Worm (Caenorhabditis elegans) whole organism, L3 larva: Measurements from ENCODE around the gene bcf-1.

Experiments used
- ZK546.5 ChIP-seq: sonication (generic microtip); optimal IDR thresholded peaks from 2 replicates; lab custom pipeline; 2017; ENCODE audit warnings: missing biosample characterization, missing genetic modification characterization
- daf-12 ChIP-seq: fragments of 150-350 bp; optimal IDR thresholded peaks from 2 replicates; lab custom pipeline; 2014; ENCODE audit warnings: missing biosample characterization, missing genetic modification reagents, missing genetic modification characterization
- mdl-1 ChIP-seq: fragments of 150-350 bp; optimal IDR thresholded peaks from 2 replicates; lab custom pipeline; 2014; ENCODE audit warnings: missing biosample characterization, missing genetic modification characterization
- nhr-237 ChIP-seq: fragments of 150-350 bp; optimal IDR thresholded peaks from 2 replicates; lab custom pipeline; 2014; ENCODE audit warnings: missing biosample characterization, missing genetic modification characterization
- nhr-67 ChIP-seq: fragments of 150-350 bp; optimal IDR thresholded peaks from 2 replicates; lab custom pipeline; 2014; ENCODE audit warnings: missing biosample characterization, missing genetic modification characterization
- nhr-76 ChIP-seq: fragments of 150-350 bp; sonication (generic microtip); optimal IDR thresholded peaks from 5 replicates; lab custom pipeline; 2014; ENCODE audit warnings: missing biosample characterization, missing genetic modification characterization
- pha-4 ChIP-seq: fragments of 150-350 bp; optimal IDR thresholded peaks from 2 replicates; lab custom pipeline; 2014; ENCODE audit warnings: missing biosample characterization, missing genetic modification reagents, missing genetic modification characterization
- snpc-4 ChIP-seq: fragments of 150-350 bp; optimal IDR thresholded peaks from 2 replicates; lab custom pipeline; 2014; ENCODE audit warnings: missing biosample characterization, missing genetic modification characterization
- tbx-2 ChIP-seq: sonication (generic microtip); optimal IDR thresholded peaks from 2 replicates; lab custom pipeline; 2016; ENCODE audit warnings: mild to moderate bottlenecking, missing genetic modification characterization, missing compliant biosample characterization
- unc-39 ChIP-seq: sonication (generic microtip); optimal IDR thresholded peaks from 4 replicates; lab custom pipeline; 2017; ENCODE audit warnings: missing biosample characterization, missing genetic modification characterization
- unc-62 ChIP-seq: fragments of 150-350 bp; sonication (generic microtip); optimal IDR thresholded peaks from 4 replicates; lab custom pipeline; 2014; ENCODE audit warnings: missing biosample characterization, missing genetic modification reagents, missing genetic modification characterization
- ztf-11 ChIP-seq: fragments of 150-350 bp; optimal IDR thresholded peaks from 2 replicates; lab custom pipeline; 2014; ENCODE audit warnings: missing biosample characterization, missing genetic modification characterization
- ztf-4 ChIP-seq: fragments of 150-350 bp; optimal IDR thresholded peaks from 2 replicates; lab custom pipeline; 2014; ENCODE audit warnings: missing biosample characterization, missing genetic modification characterization

DNA sequence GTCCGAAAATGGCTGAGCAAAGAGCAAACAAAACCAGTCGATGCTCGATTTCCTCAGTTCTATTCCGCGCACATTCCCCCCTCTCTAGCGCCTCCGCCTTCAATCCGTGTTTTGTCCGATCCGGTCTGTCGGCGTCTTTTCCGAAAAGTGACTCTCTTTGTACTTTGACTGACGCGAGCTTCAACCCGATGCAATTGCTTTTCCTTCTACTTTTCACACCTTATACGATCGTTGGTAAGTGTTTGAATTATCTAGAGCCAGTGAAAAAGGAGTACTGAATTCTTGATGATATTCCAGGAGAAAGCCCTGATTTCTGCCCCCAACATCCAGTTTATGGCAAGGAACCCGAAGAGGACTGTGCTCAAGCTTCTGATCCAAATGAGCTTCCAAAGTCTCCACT is 6.4 kb upstream of the bcf-1 start, which contains the start of gene cht-6:
- TF ChIP-seq nhr-67 (tag; lab: Kevin White, UChicago) (no peak), ZK546.5 (tag; lab: Kevin White, UChicago) (no peak), tbx-2 (tag; lab: Kevin White, UChicago) (no peak), nhr-237 (tag; lab: Kevin White, UChicago) (no peak), snpc-4 (tag; lab: Kevin White, UChicago) (no peak), mdl-1 (tag; lab: Kevin White, UChicago) (no peak), ztf-11 (tag; lab: Kevin White, UChicago) (no peak), nhr-76 (tag; lab: Kevin White, UChicago) (no peak), pha-4 (tag; lab: Kevin White, UChicago) (no peak), unc-62 (GFP tag; lab: Kevin White, UChicago) (no peak), daf-12 (tag; lab: Kevin White, UChicago) (no peak), unc-39 (tag; lab: Kevin White, UChicago) (no peak), ztf-4 (tag; lab: Kevin White, UChicago) (no peak)
